Fruit fly (Drosophila melanogaster) whole organism, embryonic: ENCODE data around the gene CG14515.

Experiments
- Adf1 ChIP-seq: fragments of 200-800 bp; sonication (Bioruptor generic); IDR thresholded peaks from 2 replicates; pipeline ENCODE4 v1.3.6; 2022; ENCODE audit warnings: missing biosample characterization, missing genetic modification characterization
- Atf3 ChIP-seq: fragments of 200-800 bp; sonication (Bioruptor generic); optimal IDR thresholded peaks from 3 replicates; lab custom pipeline; 2016; ENCODE audit warnings: missing biosample characterization, missing genetic modification characterization
- CG10565 ChIP-seq: fragments of 200-800 bp; sonication (Bioruptor generic); optimal IDR thresholded peaks from 3 replicates; lab custom pipeline; 2016; ENCODE audit warnings: missing biosample characterization, mild to moderate bottlenecking, missing genetic modification characterization
- CG10959 ChIP-seq: fragments of 200-800 bp; sonication (Bioruptor generic); IDR thresholded peaks from 2 replicates; pipeline ENCODE4 v1.3.6; 2022; ENCODE audit warnings: missing biosample characterization, missing genetic modification characterization
- CG11398 ChIP-seq: fragments of 200-800 bp; sonication (Bioruptor generic); optimal IDR thresholded peaks from 2 replicates; lab custom pipeline; 2016; ENCODE audit warnings: missing biosample characterization, missing genetic modification characterization
- CG12236 ChIP-seq: fragments of 200-800 bp; sonication (Bioruptor generic); optimal IDR thresholded peaks from 2 replicates; lab custom pipeline; 2016; ENCODE audit warnings: missing biosample characterization, missing genetic modification characterization
- CG1233 ChIP-seq: fragments of 200-800 bp; sonication (Bioruptor generic); optimal IDR thresholded peaks from 4 replicates; lab custom pipeline; 2018; ENCODE audit warnings: missing biosample characterization, mild to moderate bottlenecking, missing genetic modification characterization
- CG13424 ChIP-seq: fragments of 200-800 bp; sonication (Bioruptor generic); optimal IDR thresholded peaks from 2 replicates; lab custom pipeline; 2019; ENCODE audit warnings: missing biosample characterization, mild to moderate bottlenecking, missing genetic modification characterization, moderate library complexity
- CG13894 ChIP-seq: fragments of 200-800 bp; sonication (Bioruptor generic); optimal IDR thresholded peaks from 3 replicates; lab custom pipeline; 2018; ENCODE audit warnings: missing biosample characterization, mild to moderate bottlenecking, missing genetic modification characterization, moderate library complexity
- CG16779 ChIP-seq: fragments of 200-800 bp; sonication (Bioruptor generic); IDR thresholded peaks from 2 replicates; pipeline ENCODE4 v1.3.6; 2022; ENCODE audit warnings: missing biosample characterization, missing genetic modification characterization
- CG2116 ChIP-seq: fragments of 200-800 bp; sonication (Bioruptor generic); optimal IDR thresholded peaks from 3 replicates; lab custom pipeline; 2018; ENCODE audit warnings: missing biosample characterization, mild to moderate bottlenecking, missing genetic modification characterization
- CG2889 ChIP-seq: fragments of 200-800 bp; sonication (Bioruptor generic); IDR thresholded peaks from 3 replicates; pipeline ENCODE4 v1.3.6; 2022; ENCODE audit warnings: missing biosample characterization, missing genetic modification characterization
- CG31441 ChIP-seq: fragments of 200-800 bp; sonication (Bioruptor generic); IDR thresholded peaks from 2 replicates; pipeline ENCODE4 v1.3.6; 2022; ENCODE audit warnings: missing biosample characterization, missing genetic modification characterization
- CG4404 ChIP-seq: fragments of 200-800 bp; sonication (Bioruptor generic); IDR thresholded peaks from 2 replicates; pipeline ENCODE4 v1.3.6; 2022; ENCODE audit warnings: missing biosample characterization, missing genetic modification characterization
- CG6254 ChIP-seq: fragments of 200-800 bp; sonication (Bioruptor generic); optimal IDR thresholded peaks from 3 replicates; lab custom pipeline; 2017; ENCODE audit warnings: mild to moderate bottlenecking, missing biosample characterization, missing genetic modification reagents, missing genetic modification characterization
- CG6854 ChIP-seq: fragments of 200-800 bp; sonication (Bioruptor generic); optimal IDR thresholded peaks from 3 replicates; lab custom pipeline; 2017; ENCODE audit warnings: missing biosample characterization, mild to moderate bottlenecking, missing genetic modification characterization
- CG7357 ChIP-seq: fragments of 200-800 bp; sonication (Bioruptor generic); IDR thresholded peaks from 3 replicates; pipeline ENCODE4 v1.3.6; 2022; ENCODE audit warnings: missing biosample characterization, missing genetic modification characterization
- CG7372 ChIP-seq: fragments of 200-800 bp; sonication (Bioruptor generic); IDR thresholded peaks from 2 replicates; pipeline ENCODE4 v1.3.6; 2022; ENCODE audit warnings: missing biosample characterization, missing genetic modification characterization
- CG9609 ChIP-seq: fragments of 200-800 bp; sonication (Bioruptor generic); optimal IDR thresholded peaks from 3 replicates; lab custom pipeline; 2016; ENCODE audit warnings: missing biosample characterization, missing genetic modification characterization
- Dek ChIP-seq: fragments of 200-800 bp; sonication (Bioruptor generic); optimal IDR thresholded peaks from 3 replicates; lab custom pipeline; 2019; ENCODE audit warnings: missing biosample characterization, mild to moderate bottlenecking, missing genetic modification characterization, moderate library complexity
- Dfd ChIP-seq, 2 experiments: fragments of >200 bp; optimal IDR thresholded peaks; 2 replicates each; lab custom pipeline; 2017; ENCODE audit warnings: missing biosample characterization in 2 of 2, missing genetic modification characterization in 2 of 2
- Fer3 ChIP-seq: fragments of 200-800 bp; sonication (Bioruptor generic); optimal IDR thresholded peaks from 2 replicates; lab custom pipeline; 2018; ENCODE audit warnings: missing biosample characterization, mild to moderate bottlenecking, missing genetic modification characterization, moderate library complexity
- HmgZ ChIP-seq: fragments of 200-800 bp; sonication (Bioruptor generic); optimal IDR thresholded peaks from 2 replicates; lab custom pipeline; 2018; ENCODE audit warnings: missing biosample characterization, mild to moderate bottlenecking, missing genetic modification characterization
- Hr78 ChIP-seq, 2 experiments: fragments of 200-800 bp in 1 of 2; fragments of >200 bp in 1 of 2; sonication (Bioruptor generic) in 1 of 2; optimal IDR thresholded peaks; 2 replicates each; lab custom pipeline; 2017 to 2019; ENCODE audit warnings: missing biosample characterization in 2 of 2, missing genetic modification characterization in 2 of 2, mild to moderate bottlenecking in 1 of 2, moderate library complexity in 1 of 2
- MBD-R2 ChIP-seq: fragments of 200-800 bp; sonication (Bioruptor generic); IDR thresholded peaks from 2 replicates; pipeline ENCODE4 v1.3.6; 2022; ENCODE audit warnings: missing biosample characterization, missing genetic modification characterization
- Mad ChIP-seq: fragments of 200-800 bp; sonication (Bioruptor generic); optimal IDR thresholded peaks from 2 replicates; lab custom pipeline; 2016; ENCODE audit warnings: missing biosample characterization, missing genetic modification characterization
- Mes4 ChIP-seq: fragments of 200-800 bp; sonication (Bioruptor generic); optimal IDR thresholded peaks from 2 replicates; lab custom pipeline; 2016; ENCODE audit warnings: missing biosample characterization, missing genetic modification characterization
- Neu2 ChIP-seq: fragments of 200-800 bp; sonication (Bioruptor generic); optimal IDR thresholded peaks from 3 replicates; lab custom pipeline; 2016; ENCODE audit warnings: missing biosample characterization, missing genetic modification characterization, borderline replicate concordance
- Nf-YB ChIP-seq: fragments of 200-800 bp; sonication (Bioruptor generic); optimal IDR thresholded peaks from 3 replicates; lab custom pipeline; 2019; ENCODE audit warnings: missing biosample characterization, mild to moderate bottlenecking, missing genetic modification characterization, moderate library complexity
- Ptx1 ChIP-seq: fragments of 200-800 bp; sonication (Bioruptor generic); IDR thresholded peaks from 2 replicates; pipeline ENCODE4 v1.3.6; 2022; ENCODE audit warnings: missing biosample characterization, missing genetic modification characterization
- aop ChIP-seq: fragments of 200-800 bp; sonication (Bioruptor generic); IDR thresholded peaks from 2 replicates; pipeline ENCODE4 v1.3.6; 2022; ENCODE audit warnings: missing biosample characterization, missing genetic modification characterization
- ash1 ChIP-seq: fragments of 200-800 bp; sonication (Bioruptor generic); optimal IDR thresholded peaks from 2 replicates; lab custom pipeline; 2018; ENCODE audit warnings: missing biosample characterization, mild to moderate bottlenecking, missing genetic modification characterization
- az2 ChIP-seq: fragments of 200-800 bp; sonication (Bioruptor generic); optimal IDR thresholded peaks from 3 replicates; lab custom pipeline; 2016; ENCODE audit warnings: missing biosample characterization, missing genetic modification characterization
- cato ChIP-seq: fragments of 200-800 bp; sonication (Bioruptor generic); optimal IDR thresholded peaks from 2 replicates; lab custom pipeline; 2016; ENCODE audit warnings: missing biosample characterization, missing genetic modification characterization, borderline replicate concordance
- chinmo ChIP-seq: fragments of 200-800 bp; sonication (Bioruptor generic); IDR thresholded peaks from 4 replicates; pipeline ENCODE4 v1.3.6; 2022; ENCODE audit warnings: missing biosample characterization, missing genetic modification characterization; ENCODE audit not compliant: partially characterized antibody
- dati ChIP-seq: fragments of 200-800 bp; sonication (Bioruptor generic); IDR thresholded peaks from 2 replicates; pipeline ENCODE4 v1.3.6; 2022; ENCODE audit warnings: missing biosample characterization, missing genetic modification characterization
- gem ChIP-seq: fragments of 200-800 bp; sonication (Bioruptor generic); optimal IDR thresholded peaks from 2 replicates; lab custom pipeline; 2019; ENCODE audit warnings: missing biosample characterization, mild to moderate bottlenecking, missing genetic modification characterization, moderate library complexity
- gt ChIP-seq: fragments of 200-800 bp; sonication (Bioruptor generic); IDR thresholded peaks from 2 replicates; pipeline ENCODE4 v1.3.6; 2022; ENCODE audit warnings: missing biosample characterization, missing genetic modification characterization
- mld ChIP-seq: fragments of 200-800 bp; sonication (Bioruptor generic); IDR thresholded peaks from 3 replicates; pipeline ENCODE4 v1.3.6; 2022; ENCODE audit warnings: missing biosample characterization, missing genetic modification characterization; ENCODE audit not compliant: partially characterized antibody
- p53 ChIP-seq: fragments of 200-800 bp; sonication (Bioruptor generic); optimal IDR thresholded peaks from 2 replicates; lab custom pipeline; 2016; ENCODE audit warnings: missing biosample characterization, missing genetic modification characterization
- pnt ChIP-seq: fragments of 200-800 bp; sonication (Bioruptor generic); optimal IDR thresholded peaks from 3 replicates; lab custom pipeline; 2016; ENCODE audit warnings: missing biosample characterization, missing genetic modification characterization
- pum ChIP-seq: fragments of 200-800 bp; sonication (Bioruptor generic); optimal IDR thresholded peaks from 2 replicates; lab custom pipeline; 2016; ENCODE audit warnings: missing biosample characterization, missing genetic modification characterization
- repo ChIP-seq: fragments of 200-800 bp; sonication (Bioruptor generic); optimal IDR thresholded peaks from 2 replicates; lab custom pipeline; 2016; ENCODE audit warnings: missing biosample characterization, missing genetic modification characterization
- ro ChIP-seq: fragments of 200-800 bp; sonication (Bioruptor generic); IDR thresholded peaks from 2 replicates; pipeline ENCODE4 v1.3.6; 2022; ENCODE audit warnings: missing biosample characterization, missing genetic modification characterization
- ssp ChIP-seq: fragments of 200-800 bp; sonication (Bioruptor generic); IDR thresholded peaks from 2 replicates; pipeline ENCODE4 v1.3.6; 2022; ENCODE audit warnings: missing biosample characterization, missing genetic modification characterization
- sug ChIP-seq: fragments of 200-800 bp; optimal IDR thresholded peaks from 2 replicates; lab custom pipeline; 2019; ENCODE audit warnings: missing biosample characterization, mild to moderate bottlenecking, missing genetic modification characterization, moderate library complexity
- toy ChIP-seq: fragments of 200-800 bp; sonication (Bioruptor generic); IDR thresholded peaks from 2 replicates; pipeline ENCODE4 v1.3.6; 2022; ENCODE audit warnings: missing biosample characterization, missing genetic modification characterization
- ttk ChIP-seq: fragments of 200-800 bp; sonication (Bioruptor generic); IDR thresholded peaks from 2 replicates; pipeline ENCODE4 v2.1.2; 2022; ENCODE audit warnings: missing biosample characterization, missing genetic modification characterization
- wdn ChIP-seq: fragments of 200-800 bp; sonication (Bioruptor generic); IDR thresholded peaks from 2 replicates; pipeline ENCODE4 v1.3.6; 2022; ENCODE audit warnings: missing biosample characterization, missing genetic modification characterization
- yki ChIP-seq: fragments of >200 bp; optimal IDR thresholded peaks from 3 replicates; lab custom pipeline; 2018
- zfh1 ChIP-seq: fragments of 200-800 bp; sonication (Bioruptor generic); IDR thresholded peaks from 3 replicates; pipeline ENCODE4 v1.3.6; 2022; ENCODE audit warnings: missing biosample characterization, missing genetic modification characterization

Gene CG14515

dm6 chr3R:29207012-29207656 lies 9.8 kb downstream of the CG14515 start (continued):
- TF ChIP-seq pum (GFP tag; lab: Kevin White, UChicago) (no peak), repo (no peak), CG2116 (no peak), CG7357 (GFP tag; lab: Robert Waterston, UW) (peak; percentile 54), Fer3 (tag; lab: Kevin White, UChicago) (peak; percentile 70), Dfd (GFP tag; optimal IDR thresholded peaks at IDR 0.05; lab: Kevin White, UChicago) (no peak), CG4404 (GFP tag; lab: Robert Waterston, UW) (no peak), ssp (GFP tag; lab: Robert Waterston, UW) (peak; percentile 52; the same call in 1 of the 2 replicates), CG12236 (no peak), CG6254 (peak; percentile 28), CG13424 (peak; percentile 77), CG31441 (GFP tag; lab: Robert Waterston, UW) (peak; percentile 51; the same call in 1 of the 2 replicates), ttk (GFP tag; lab: Robert Waterston, UW) (peak; percentile 60), CG2889 (GFP tag; lab: Robert Waterston, UW) (peak; percentile 24; the same call in 1 of the 3 replicates), Mes4 (GFP tag; lab: Kevin White, UChicago) (no peak), ash1 (GFP tag; lab: Kevin White, UChicago) (no peak), pnt (GFP tag; lab: Kevin White, UChicago) (no peak), Hr78 (GFP tag; optimal IDR thresholded peaks at IDR 0.05; lab: Kevin White, UChicago) (no peak), CG13894 (tag; lab: Kevin White, UChicago) (peak; percentile 21), CG1233 (peak; percentile 47), gt (GFP tag; lab: Robert Waterston, UW) (no peak), HmgZ (tag; lab: Kevin White, UChicago) (peak; percentile 30), MBD-R2 (GFP tag; lab: Robert Waterston, UW) (peak; percentile 16; the same call in 1 of the 2 replicates), dati (GFP tag; lab: Robert Waterston, UW) (no peak), Atf3 (GFP tag; lab: Kevin White, UChicago) (no peak), ro (GFP tag; lab: Robert Waterston, UW) (no peak), Nf-YB (peak; percentile 0), Neu2 (GFP tag; lab: Kevin White, UChicago) (no peak), CG16779 (GFP tag; lab: Robert Waterston, UW) (no peak), sug (tag; lab: Kevin White, UChicago) (peak; percentile 38), zfh1 (GFP tag; lab: Robert Waterston, UW) (peak; percentile 79), az2 (GFP tag; lab: Kevin White, UChicago) (peak; percentile 38), CG6854 (GFP tag; lab: Kevin White, UChicago) (peak; percentile 24), Ptx1 (GFP tag; lab: Robert Waterston, UW) (peak; percentile 82), gem (tag; lab: Kevin White, UChicago) (peak; percentile 79), toy (GFP tag; lab: Robert Waterston, UW) (no peak), yki (no peak), CG11398 (GFP tag; lab: Kevin White, UChicago) (no peak), Adf1 (GFP tag; lab: Robert Waterston, UW) (0 out of 2 replicates have a peak, but pooled peaks have one; percentile 33), p53 (GFP tag; lab: Kevin White, UChicago) (no peak), Dek (peak; percentile 55), wdn (GFP tag; lab: Robert Waterston, UW) (peak; percentile 45; the same call in 1 of the 2 replicates), aop (GFP tag; lab: Robert Waterston, UW) (no peak), mld (GFP tag; lab: Robert Waterston, UW) (no peak), Mad (GFP tag; lab: Kevin White, UChicago) (no peak), CG7372 (peak; percentile 31; the same call in 1 of the 2 replicates), chinmo (GFP tag; lab: Robert Waterston, UW) (no peak), CG10565 (GFP tag; lab: Kevin White, UChicago) (no peak), CG9609 (GFP tag; lab: Kevin White, UChicago) (no peak), cato (GFP tag; lab: Kevin White, UChicago) (no peak), CG10959 (GFP tag; lab: Robert Waterston, UW) (peak; percentile 32; the same call in 1 of the 2 replicates)
